Fruit fly (Drosophila melanogaster): Measurements from ENCODE around the gene CG6793.

The CG6793 gene

DNA sequence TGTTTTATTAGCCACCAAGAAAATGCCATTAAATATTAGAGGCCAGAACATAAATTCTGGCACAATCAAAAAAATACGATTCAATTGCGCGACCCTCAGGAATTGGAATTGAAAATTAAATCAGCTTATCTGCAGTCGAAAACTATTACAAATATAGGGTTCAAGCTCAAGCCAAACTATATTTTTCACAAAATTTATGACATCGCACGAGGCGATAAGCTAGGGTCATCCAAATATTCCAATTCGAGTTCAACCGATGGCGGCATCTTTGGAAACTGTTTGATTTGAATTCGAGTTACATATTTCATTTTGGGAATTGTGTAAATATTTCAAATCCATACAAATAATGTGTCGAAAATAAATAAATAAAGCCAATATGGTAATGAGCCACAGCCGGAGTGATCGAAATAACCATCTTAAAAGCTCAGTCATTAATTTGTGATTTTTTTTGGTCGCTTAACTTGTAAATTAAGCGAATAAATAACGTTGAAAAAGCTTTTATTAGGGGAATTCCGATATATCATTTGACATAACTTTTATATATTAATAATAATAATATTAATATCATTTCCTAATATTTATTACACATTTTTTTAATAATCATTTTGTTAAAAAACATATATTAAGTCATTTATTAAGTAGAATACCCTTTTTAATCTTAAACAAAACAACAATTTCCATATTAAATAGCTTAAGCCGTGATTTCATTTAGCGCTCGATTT is 42.9 kb downstream of the CG6793 start (continued):
- TF ChIP-seq CG9932 (GFP tag; IDR thresholded peaks at IDR 0.05), result no peak
- TF ChIP-seq CG11695 (GFP tag; IDR thresholded peaks at IDR 0.05), result peak; percentile 52; the same call in 1 of the 3 replicates
- peak; percentile 40 for TF ChIP-seq CG10267 (tag; optimal IDR thresholded peaks at IDR 0.05)
- TF ChIP-seq CG13424 (tag; optimal IDR thresholded peaks at IDR 0.05), result peak; percentile 27
- peak; percentile 19 for TF ChIP-seq run (tag; optimal IDR thresholded peaks at IDR 0.05)
- TF ChIP-seq Xrp1 (GFP tag; IDR thresholded peaks at IDR 0.05), result peak; percentile 19; the same call in 1 of the 2 replicates
- no peak for TF ChIP-seq CG3726 (GFP tag; IDR thresholded peaks at IDR 0.05)
- peak in 1 of 2 experiments; percentile 16 for TF ChIP-seq bsh (GFP tag; optimal IDR thresholded peaks at IDR 0.05)
- TF ChIP-seq Opbp (GFP tag; IDR thresholded peaks at IDR 0.05; ENCODE audit: partially characterized antibody), result no peak
- peak; percentile 66 for TF ChIP-seq CG2678 (tag; optimal IDR thresholded peaks at IDR 0.05)
- peak; percentile 13 for TF ChIP-seq CoRest (tag; optimal IDR thresholded peaks at IDR 0.05)
- TF ChIP-seq CG17361 (GFP tag; IDR thresholded peaks at IDR 0.05), result peak; percentile 57; the same call in 2 of the 3 replicates
- peak; percentile 44 for TF ChIP-seq tap (tag; optimal IDR thresholded peaks at IDR 0.05)
- peak; percentile 57 for TF ChIP-seq CG2712 (tag; optimal IDR thresholded peaks at IDR 0.05)
- TF ChIP-seq CG16779 (GFP tag; IDR thresholded peaks at IDR 0.05), result no peak
- TF ChIP-seq CG8388 (GFP tag; optimal IDR thresholded peaks at IDR 0.05), result peak; percentile 33
- TF ChIP-seq Eip74EF (GFP tag; optimal IDR thresholded peaks at IDR 0.05), result peak in 1 of 2 experiments; percentile 10
- no peak for TF ChIP-seq gt (GFP tag; IDR thresholded peaks at IDR 0.05)
- TF ChIP-seq CG1024 (GFP tag; IDR thresholded peaks at IDR 0.05), result no peak
- TF ChIP-seq sqz (GFP tag; optimal IDR thresholded peaks at IDR 0.05), result peak; percentile 21
- peak; percentile 36 for TF ChIP-seq CG17829 (tag; optimal IDR thresholded peaks at IDR 0.05)
- TF ChIP-seq CG4282 (GFP tag; optimal IDR thresholded peaks at IDR 0.05), result no peak
- TF ChIP-seq trh (GFP tag; optimal IDR thresholded peaks at IDR 0.05), result no peak
- TF ChIP-seq CG11504 (tag; optimal IDR thresholded peaks at IDR 0.05), result peak; percentile 59
- 0 out of 4 replicates have a peak, but pooled peaks have one; percentile 21 for TF ChIP-seq chinmo (GFP tag; IDR thresholded peaks at IDR 0.05; ENCODE audit: partially characterized antibody)
- no peak for TF ChIP-seq tup (GFP tag; optimal IDR thresholded peaks at IDR 0.05)
- TF ChIP-seq sug (tag; optimal IDR thresholded peaks at IDR 0.05), result peak; percentile 10
- TF ChIP-seq Bgb (GFP tag; IDR thresholded peaks at IDR 0.05; ENCODE audit: partially characterized antibody), result no peak
- peak; percentile 63 for TF ChIP-seq gsb-n (tag; optimal IDR thresholded peaks at IDR 0.05)
- TF ChIP-seq CG7556 (GFP tag; optimal IDR thresholded peaks at IDR 0.05), result peak; percentile 44
- TF ChIP-seq PHDP (tag; optimal IDR thresholded peaks at IDR 0.05), result peak; percentile 65
- peak; percentile 30 for TF ChIP-seq CG10979 (tag; optimal IDR thresholded peaks at IDR 0.05)
- peak in 1 of 2 experiments; percentile 75 for TF ChIP-seq Hr51 (GFP tag; optimal IDR thresholded peaks at IDR 0.05)
- peak; percentile 68 for TF ChIP-seq gem (tag; optimal IDR thresholded peaks at IDR 0.05)
- peak; percentile 23 for TF ChIP-seq Oli (tag; optimal IDR thresholded peaks at IDR 0.05)
- TF ChIP-seq her (GFP tag; optimal IDR thresholded peaks at IDR 0.05), result no peak
- TF ChIP-seq Hr78 (GFP tag; optimal IDR thresholded peaks at IDR 0.05), result peak in 1 of 2 experiments; percentile 73
- no peak for TF ChIP-seq CG2199 (GFP tag; IDR thresholded peaks at IDR 0.05)

dm6 chr3L:12085691-12086078 is 43.5 kb downstream of the CG6793 start:
- 0 out of 3 replicates have a peak, but pooled peaks have one; percentile 12 for TF ChIP-seq CG17361 (GFP tag; IDR thresholded peaks at IDR 0.05)
- peak; percentile 63 for TF ChIP-seq sd (tag; optimal IDR thresholded peaks at IDR 0.05)
- TF ChIP-seq Awh (GFP tag; IDR thresholded peaks at IDR 0.05), result peak; percentile 67
- peak; percentile 22 for TF ChIP-seq sens (GFP tag)
- TF ChIP-seq vvl (GFP tag; IDR thresholded peaks at IDR 0.05), result peak; percentile 78
- no peak for TF ChIP-seq pb (GFP tag; optimal IDR thresholded peaks at IDR 0.05)
- TF ChIP-seq PHDP (tag; optimal IDR thresholded peaks at IDR 0.05), result no peak
- TF ChIP-seq chinmo (GFP tag; IDR thresholded peaks at IDR 0.05; ENCODE audit: partially characterized antibody), result 0 out of 4 replicates have a peak, but pooled peaks have one; percentile 27
